Fruit fly (Drosophila melanogaster): ENCODE data around the gene D2hgdh.

The D2hgdh gene

dm6 chrX:2136831-2137452, 4.3 kb upstream of the D2hgdh start (continued):
- TF ChIP-seq NfI (GFP tag; optimal IDR thresholded peaks at IDR 0.05): peak; percentile 100
- peak; percentile 100 for TF ChIP-seq CG6175 (GFP tag; IDR thresholded peaks at IDR 0.05)
- peak; percentile 100 for TF ChIP-seq Nf-YA (GFP tag; IDR thresholded peaks at IDR 0.05)
- peak; percentile 100 for TF ChIP-seq Ssrp (tag; optimal IDR thresholded peaks at IDR 0.05)
- TF ChIP-seq NC2α (GFP tag; optimal IDR thresholded peaks at IDR 0.05): peak; percentile 100
- TF ChIP-seq CG17361 (GFP tag; IDR thresholded peaks at IDR 0.05): peak; percentile 95
- peak; percentile 100 for TF ChIP-seq CG3065 (GFP tag; optimal IDR thresholded peaks at IDR 0.05)
- peak; percentile 98 for TF ChIP-seq CG4328 (GFP tag; optimal IDR thresholded peaks at IDR 0.05)
- peak; percentile 97 for TF ChIP-seq ssp (GFP tag; IDR thresholded peaks at IDR 0.05)
- TF ChIP-seq CG34422 (GFP tag; IDR thresholded peaks at IDR 0.05): peak; percentile 100
- peak; percentile 100 for TF ChIP-seq NC2β (GFP tag; optimal IDR thresholded peaks at IDR 0.05)
- peak; percentile 99 for TF ChIP-seq CG11504 (tag; optimal IDR thresholded peaks at IDR 0.05)
- peak; percentile 100 for TF ChIP-seq Atf3 (GFP tag; optimal IDR thresholded peaks at IDR 0.05)
- TF ChIP-seq pzg (GFP tag; optimal IDR thresholded peaks at IDR 0.05): peak; percentile 60
- peak; percentile 100 for TF ChIP-seq ara (GFP tag; IDR thresholded peaks at IDR 0.05)
- peak; percentile 100 for TF ChIP-seq CG15269 (tag; optimal IDR thresholded peaks at IDR 0.05)
- TF ChIP-seq onecut (GFP tag; IDR thresholded peaks at IDR 0.05): peak; percentile 99
- peak; percentile 100 for TF ChIP-seq Fer3 (tag; optimal IDR thresholded peaks at IDR 0.05)
- TF ChIP-seq esg (GFP tag; conservative IDR thresholded peaks at IDR 0.05): peak; percentile 100
- peak; percentile 100 for TF ChIP-seq Lim3 (GFP tag; IDR thresholded peaks at IDR 0.05)
- peak; percentile 100 for TF ChIP-seq H2.0 (GFP tag; IDR thresholded peaks at IDR 0.05)
- peak; percentile 28; the same call in 1 of the 2 replicates for TF ChIP-seq ato (GFP tag; IDR thresholded peaks at IDR 0.05; ENCODE audit: partially characterized antibody)
- peak; percentile 98 for TF ChIP-seq CG8359 (GFP tag; optimal IDR thresholded peaks at IDR 0.05; ENCODE audit: borderline replicate concordance)
- TF ChIP-seq Atf6 (GFP tag; IDR thresholded peaks at IDR 0.05): peak; percentile 100
- peak; percentile 100 for TF ChIP-seq D19B (GFP tag; optimal IDR thresholded peaks at IDR 0.05)
- TF ChIP-seq CG10274 (GFP tag; optimal IDR thresholded peaks at IDR 0.05): peak; percentile 98
- TF ChIP-seq gfzf (GFP tag; optimal IDR thresholded peaks at IDR 0.05): peak; percentile 52
- peak; percentile 91 for TF ChIP-seq E2f2 (GFP tag; IDR thresholded peaks at IDR 0.05)
- TF ChIP-seq CG4820 (GFP tag; optimal IDR thresholded peaks at IDR 0.05): peak; percentile 99
- peak; percentile 97; the same call in 3 of the 4 replicates for TF ChIP-seq chinmo (GFP tag; IDR thresholded peaks at IDR 0.05; ENCODE audit: partially characterized antibody)
- TF ChIP-seq sisA (GFP tag; IDR thresholded peaks at IDR 0.05): peak; percentile 100
- TF ChIP-seq Rx (GFP tag; IDR thresholded peaks at IDR 0.05): peak; percentile 100
- TF ChIP-seq CG17912 (GFP tag; optimal IDR thresholded peaks at IDR 0.05): peak; percentile 100
- TF ChIP-seq Sox100B (GFP tag; optimal IDR thresholded peaks at IDR 0.05): peak; percentile 99
- TF ChIP-seq CG9609 (GFP tag; optimal IDR thresholded peaks at IDR 0.05): peak; percentile 100
- peak; percentile 100 for TF ChIP-seq CG10147 (GFP tag; optimal IDR thresholded peaks at IDR 0.05)
- peak; percentile 97 for TF ChIP-seq CG8281 (tag; optimal IDR thresholded peaks at IDR 0.05)
- TF ChIP-seq Hr39 (optimal IDR thresholded peaks at IDR 0.05): no peak
- no peak for TF ChIP-seq zen2 (GFP tag; IDR thresholded peaks at IDR 0.05; ENCODE audit: partially characterized antibody)
- TF ChIP-seq zfh2 (GFP tag; optimal IDR thresholded peaks at IDR 0.05): peak; percentile 100
- TF ChIP-seq Stat92E (GFP tag; optimal IDR thresholded peaks at IDR 0.05): peak in 1 of 3 experiments; percentile 99
- peak; percentile 98 for TF ChIP-seq psq (GFP tag; optimal IDR thresholded peaks at IDR 0.05)
- TF ChIP-seq disco-r (GFP tag; optimal IDR thresholded peaks at IDR 0.05): peak; percentile 100
- TF ChIP-seq CG18476 (GFP tag; optimal IDR thresholded peaks at IDR 0.05): peak; percentile 99
- TF ChIP-seq Gsc (GFP tag; IDR thresholded peaks at IDR 0.05): peak; percentile 100
- peak; percentile 100 for TF ChIP-seq dm (GFP tag; optimal IDR thresholded peaks at IDR 0.05)
- peak; percentile 98 for TF ChIP-seq her (GFP tag; optimal IDR thresholded peaks at IDR 0.05)
- TF ChIP-seq CG7372 (GFP tag; IDR thresholded peaks at IDR 0.05): peak; percentile 100
- peak; percentile 98 for TF ChIP-seq Hmx (GFP tag; optimal IDR thresholded peaks at IDR 0.05)
- TF ChIP-seq Spps (tag; optimal IDR thresholded peaks at IDR 0.05): peak; percentile 100
